Worm (Caenorhabditis elegans): ENCODE data around the gene C45G9.11.

The C45G9.11 gene

DNA sequence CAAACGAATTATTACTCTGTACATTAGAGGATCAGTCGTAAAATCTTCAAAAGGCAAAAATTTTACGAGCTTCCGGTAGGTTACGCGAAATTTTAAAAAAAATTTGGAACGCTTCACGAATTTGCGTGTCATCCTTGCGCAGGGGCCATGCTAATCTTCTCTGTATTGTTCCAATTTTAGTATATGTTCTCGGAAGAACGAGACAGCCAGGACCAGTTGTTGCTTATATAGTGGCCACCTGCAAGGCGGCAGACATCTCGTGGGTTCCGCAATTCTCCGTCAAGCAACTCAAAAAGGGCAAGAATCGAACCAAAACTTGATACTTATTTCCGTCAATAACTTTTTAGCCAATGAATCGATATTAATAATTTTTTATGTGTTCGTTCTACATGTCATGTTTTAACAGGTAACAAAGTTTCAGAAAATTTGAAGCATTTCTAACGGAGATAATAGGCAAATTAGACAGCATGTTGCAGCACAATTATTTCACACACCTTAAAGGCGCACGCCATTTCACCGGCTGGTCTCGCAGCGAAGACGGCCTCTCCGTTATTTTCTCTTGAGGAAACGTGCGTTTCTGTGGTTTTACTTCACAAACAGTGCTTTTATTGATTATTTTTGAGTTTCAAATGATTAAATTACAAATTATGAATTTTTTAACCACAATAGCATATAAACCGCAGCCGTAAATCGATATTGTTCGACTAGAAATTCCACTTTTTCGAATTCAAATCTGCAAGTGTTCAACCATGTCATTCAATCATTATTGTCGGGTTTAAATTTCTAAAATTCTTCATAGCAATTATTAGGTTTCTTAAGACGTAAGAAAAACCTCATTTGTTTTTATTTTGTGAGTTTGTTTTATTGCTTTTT is 12.4 kb upstream of the C45G9.11 start (continued):
- TF ChIP-seq nhr-11 (tag; optimal IDR thresholded peaks at IDR 0.05): peak; percentile 32
- peak; percentile 87 for TF ChIP-seq nhr-43 (tag; optimal IDR thresholded peaks at IDR 0.05; ENCODE audit: poor library complexity, severe bottlenecking)

DNA sequence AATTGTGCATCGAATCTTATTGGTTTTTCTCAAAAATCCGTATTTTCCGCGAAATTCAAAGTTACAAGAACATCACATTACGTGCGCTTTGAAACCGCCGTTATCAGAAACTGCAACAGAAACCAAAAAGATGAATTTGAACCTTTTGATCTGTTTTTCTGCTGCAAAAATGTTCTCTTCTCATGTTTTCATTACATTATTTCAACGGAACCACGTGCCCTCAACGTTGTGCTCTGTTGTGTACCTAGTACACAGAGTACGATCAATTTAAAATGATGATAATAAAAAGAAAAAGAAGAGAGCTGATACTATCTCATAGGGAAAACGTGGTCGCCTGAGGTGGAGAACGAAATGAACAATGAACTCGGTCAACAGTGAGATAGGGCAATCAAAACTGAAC is 9.5 kb upstream of the C45G9.11 start:
- TF ChIP-seq nhr-11 (tag; optimal IDR thresholded peaks at IDR 0.05) (peak; percentile 37), ama-1 (optimal IDR thresholded peaks at IDR 0.05) (peak; percentile 26), R02D3.7 (tag; optimal IDR thresholded peaks at IDR 0.05) (no peak), nhr-25 (tag; optimal IDR thresholded peaks at IDR 0.05) (no peak), nhr-12 (tag; optimal IDR thresholded peaks at IDR 0.05) (no peak), skn-1 (tag; optimal IDR thresholded peaks at IDR 0.05) (peak; percentile 81), ceh-9 (tag; optimal IDR thresholded peaks at IDR 0.05) (no peak), ztf-4 (tag; optimal IDR thresholded peaks at IDR 0.05) (peak; percentile 25), fkh-10 (GFP tag; optimal IDR thresholded peaks at IDR 0.05) (no peak), pqm-1 (tag; optimal IDR thresholded peaks at IDR 0.05) (peak; percentile 99), nhr-77 (tag; optimal IDR thresholded peaks at IDR 0.05) (no peak), aly-2 (tag; optimal IDR thresholded peaks at IDR 0.05) (no peak), ceh-28 (tag; optimal IDR thresholded peaks at IDR 0.05) (no peak), lsy-12 (tag; optimal IDR thresholded peaks at IDR 0.05) (no peak), pha-4 (tag; optimal IDR thresholded peaks at IDR 0.05) (peak; percentile 93), elt-3 (tag; optimal IDR thresholded peaks at IDR 0.05) (peak in 1 of 3 experiments; percentile 8), lin-15B (tag; optimal IDR thresholded peaks at IDR 0.05) (peak; percentile 6), ceh-82 (tag; optimal IDR thresholded peaks at IDR 0.05) (no peak), nhr-76 (tag; optimal IDR thresholded peaks at IDR 0.05) (no peak), unc-62 (GFP tag; optimal IDR thresholded peaks at IDR 0.05) (no peak), mml-1 (tag; optimal IDR thresholded peaks at IDR 0.05) (no peak), lin-39 (tag; optimal IDR thresholded peaks at IDR 0.05) (no peak), elt-1 (tag; optimal IDR thresholded peaks at IDR 0.05) (peak; percentile 7), daf-12 (tag; optimal IDR thresholded peaks at IDR 0.05) (no peak), hmg-11 (tag; optimal IDR thresholded peaks at IDR 0.05) (no peak), tbx-2 (tag; optimal IDR thresholded peaks at IDR 0.05) (no peak), eor-1 (tag; optimal IDR thresholded peaks at IDR 0.05) (no peak), unc-39 (tag; optimal IDR thresholded peaks at IDR 0.05) (no peak), nhr-28 (tag; optimal IDR thresholded peaks at IDR 0.05) (no peak), nhr-67 (tag; optimal IDR thresholded peaks at IDR 0.05) (no peak), fos-1 (tag; optimal IDR thresholded peaks at IDR 0.05) (no peak), egl-27 (tag; optimal IDR thresholded peaks at IDR 0.05) (no peak), elt-2 (tag; optimal IDR thresholded peaks at IDR 0.05) (peak; percentile 93), nhr-237 (tag; optimal IDR thresholded peaks at IDR 0.05) (no peak), ceh-16 (tag; optimal IDR thresholded peaks at IDR 0.05) (no peak), egl-5 (tag; optimal IDR thresholded peaks at IDR 0.05) (no peak), mdl-1 (tag; optimal IDR thresholded peaks at IDR 0.05) (peak; percentile 43), jun-1 (tag; optimal IDR thresholded peaks at IDR 0.05) (peak; percentile 78), snpc-4 (tag; optimal IDR thresholded peaks at IDR 0.05) (peak; percentile 10), ZK546.5 (tag; optimal IDR thresholded peaks at IDR 0.05) (no peak), nhr-43 (tag; optimal IDR thresholded peaks at IDR 0.05; ENCODE audit: poor library complexity, severe bottlenecking) (peak; percentile 81), nhr-23 (tag; optimal IDR thresholded peaks at IDR 0.05) (peak; percentile 82), nfya-1 (tag; optimal IDR thresholded peaks at IDR 0.05; ENCODE audit: insufficient read depth) (peak; percentile 60), ztf-11 (tag; optimal IDR thresholded peaks at IDR 0.05) (no peak), sea-2 (GFP tag; optimal IDR thresholded peaks at IDR 0.05) (no peak), fkh-2 (tag; optimal IDR thresholded peaks at IDR 0.05) (no peak), zag-1 (tag; optimal IDR thresholded peaks at IDR 0.05) (no peak)

Data from whole organism, L3 larva.